Worm (Caenorhabditis elegans): ENCODE measurements around the gene Y38A10A.7.
A peak's percentile ranks its signal among the peaks of the same experiment; 100 is the strongest.

ce11 chrV:6053188-6053687 lies 42.8 kb upstream of the Y38A10A.7 start, which contains the start of gene seip-1:
- TF ChIP-seq nhr-28 (tag; optimal IDR thresholded peaks at IDR 0.05) (no peak), unc-62 (GFP tag; optimal IDR thresholded peaks at IDR 0.05) (peak; percentile 82)

All from whole organism, mixed stage, embryonic.